Worm (Caenorhabditis elegans): ENCODE measurements around the gene srx-88.
A peak's percentile ranks its signal among the peaks of the same experiment; 100 is the strongest.

srx-88 gene

DNA sequence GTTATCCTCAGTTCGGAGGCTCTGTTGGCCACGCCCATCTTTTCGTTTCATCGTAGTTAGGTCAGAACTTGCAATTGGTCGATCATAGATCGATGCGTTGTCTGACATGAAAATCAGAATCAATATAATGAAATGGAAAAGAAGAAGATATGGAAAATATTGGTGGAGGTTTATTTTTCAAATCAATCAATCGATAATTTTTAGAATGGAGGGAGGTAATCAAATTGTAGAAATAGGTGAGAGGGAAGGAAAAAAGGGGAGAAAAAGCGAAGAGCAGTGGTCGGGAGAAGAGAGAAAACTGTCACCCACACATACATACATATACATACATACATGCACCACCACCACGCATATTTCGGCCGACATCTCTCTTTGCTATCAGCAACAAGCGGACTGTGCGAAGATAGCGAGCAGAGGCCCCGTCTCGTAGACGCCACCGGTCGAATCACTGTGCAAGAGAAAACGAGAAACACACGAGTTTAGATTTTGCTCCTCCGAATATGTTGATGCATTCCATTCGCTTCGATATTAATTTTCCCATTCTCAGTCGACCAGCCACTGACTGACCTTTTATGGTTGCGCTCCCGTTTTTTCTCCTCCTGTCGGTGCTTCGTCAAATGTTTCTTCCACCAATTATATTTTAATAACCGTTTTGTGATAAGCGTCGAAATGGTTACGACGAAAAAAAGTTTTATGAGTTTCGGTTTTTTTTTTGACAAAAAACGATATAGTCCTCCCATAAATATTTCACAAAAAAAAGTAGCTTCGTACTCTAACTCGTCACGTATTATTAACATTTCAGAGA, 46.1 kb downstream of the srx-88 start, which contains the start of gene F35B12.10 (continued):
- TF ChIP-seq nhr-77 (tag; optimal IDR thresholded peaks at IDR 0.05) = peak; percentile 34
- no peak for TF ChIP-seq egl-27 (tag; optimal IDR thresholded peaks at IDR 0.05)
- no peak for TF ChIP-seq duxl-1 (tag; optimal IDR thresholded peaks at IDR 0.05; ENCODE audit: poor library complexity)
- TF ChIP-seq mxl-3 (GFP tag; optimal IDR thresholded peaks at IDR 0.05) = peak; percentile 55
- TF ChIP-seq skn-1 (tag; optimal IDR thresholded peaks at IDR 0.05) = no peak
- TF ChIP-seq nhr-48 (tag; optimal IDR thresholded peaks at IDR 0.05) = peak; percentile 27
- TF ChIP-seq Y48G9A.11 (GFP tag; IDR thresholded peaks at IDR 0.05) = no peak
- no peak for TF ChIP-seq R02D3.7 (tag; optimal IDR thresholded peaks at IDR 0.05)
- peak; percentile 82 for TF ChIP-seq dmd-6 (GFP tag; IDR thresholded peaks at IDR 0.05)
- no peak for TF ChIP-seq vab-7 (GFP tag; IDR thresholded peaks at IDR 0.05)
- no peak for TF ChIP-seq ces-1 (GFP tag; optimal IDR thresholded peaks at IDR 0.05)
- peak; percentile 24 for TF ChIP-seq mep-1 (tag; optimal IDR thresholded peaks at IDR 0.05)
- no peak for TF ChIP-seq saeg-2 (GFP tag; IDR thresholded peaks at IDR 0.05)

DNA sequence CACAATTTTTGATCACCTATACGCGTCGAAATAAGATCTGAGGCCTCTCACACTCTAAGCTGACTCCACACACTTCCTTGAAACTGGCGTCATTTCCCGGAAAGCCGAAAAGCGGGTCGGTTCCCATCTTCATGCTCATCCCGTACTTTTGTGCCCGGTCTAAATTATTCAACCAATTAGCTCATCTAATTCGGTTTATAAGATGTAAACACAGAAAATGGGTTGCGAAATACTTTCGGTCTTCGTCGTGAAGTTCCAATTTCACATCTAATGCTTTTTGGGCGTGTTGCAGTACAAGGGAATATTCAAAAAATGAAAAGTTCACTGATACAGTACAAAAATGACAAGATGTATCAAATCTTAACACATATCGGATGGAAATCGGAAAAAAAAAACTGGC, 47.8 kb downstream of the srx-88 start:
- TF ChIP-seq unc-62 (GFP tag; optimal IDR thresholded peaks at IDR 0.05 in 1 of 2) (peak in 1 of 2 experiments; percentile 64), unc-62 (tag; optimal IDR thresholded peaks at IDR 0.05) (no peak), jun-1 (tag; optimal IDR thresholded peaks at IDR 0.05) (no peak)
